Fruit fly (Drosophila melanogaster): ENCODE data around the gene CG8012.

dm6 chr3L:8189234-8189633 is 25.8 kb upstream of the CG8012 start:
- TF ChIP-seq brk (GFP tag; optimal IDR thresholded peaks at IDR 0.05) = no peak
- no peak for TF ChIP-seq Hnf4 (GFP tag; optimal IDR thresholded peaks at IDR 0.05)

Data from whole organism, wandering third instar larva.